Fruit fly (Drosophila melanogaster) whole organism, embryonic: ENCODE results near the gene CG17224.

Source experiments
- ATbp ChIP-seq: fragments of 200-800 bp; sonication (Bioruptor generic); optimal IDR thresholded peaks from 2 replicates; lab custom pipeline; 2017; ENCODE audit warnings: missing biosample characterization, mild to moderate bottlenecking, missing genetic modification characterization, missing genetic modification reagents
- CG11085 ChIP-seq: fragments of 200-800 bp; sonication (Bioruptor generic); IDR thresholded peaks from 2 replicates; pipeline ENCODE4 v1.3.6; 2022; ENCODE audit warnings: missing biosample characterization, missing genetic modification characterization
- CG11093 ChIP-seq: fragments of 200-800 bp; sonication (Bioruptor generic); IDR thresholded peaks from 3 replicates; pipeline ENCODE4 v1.3.6; 2022; ENCODE audit warnings: missing biosample characterization, missing genetic modification characterization
- CG11696 ChIP-seq: fragments of 200-800 bp; sonication (Bioruptor generic); IDR thresholded peaks from 2 replicates; pipeline ENCODE4 v1.3.6; 2022; ENCODE audit warnings: missing biosample characterization, missing genetic modification characterization
- CG12071 ChIP-seq: fragments of 200-800 bp; sonication (Bioruptor generic); optimal IDR thresholded peaks from 3 replicates; lab custom pipeline; 2018; ENCODE audit warnings: missing biosample characterization, mild to moderate bottlenecking, missing genetic modification characterization
- CG12219 ChIP-seq: fragments of 200-800 bp; sonication (Bioruptor generic); optimal IDR thresholded peaks from 3 replicates; lab custom pipeline; 2018; ENCODE audit warnings: missing biosample characterization, mild to moderate bottlenecking, missing genetic modification characterization
- CG13296 ChIP-seq: fragments of 200-800 bp; sonication (Bioruptor generic); optimal IDR thresholded peaks from 3 replicates; lab custom pipeline; 2018; ENCODE audit warnings: missing biosample characterization, mild to moderate bottlenecking, missing genetic modification characterization
- CG14860 ChIP-seq: fragments of 200-800 bp; sonication (Bioruptor generic); IDR thresholded peaks from 3 replicates; pipeline ENCODE4 v1.3.6; 2022; ENCODE audit warnings: missing biosample characterization, missing genetic modification characterization; ENCODE audit not compliant: partially characterized antibody
- CG16813 ChIP-seq: fragments of 200-800 bp; sonication (Bioruptor generic); IDR thresholded peaks from 3 replicates; pipeline ENCODE4 v1.3.6; 2022; ENCODE audit warnings: missing biosample characterization, missing genetic modification characterization; ENCODE audit not compliant: partially characterized antibody
- CG2120 ChIP-seq: fragments of 200-800 bp; sonication (Bioruptor generic); optimal IDR thresholded peaks from 3 replicates; lab custom pipeline; 2016; ENCODE audit warnings: missing biosample characterization, missing genetic modification characterization
- CG33213 ChIP-seq: fragments of 200-800 bp; sonication (Bioruptor generic); optimal IDR thresholded peaks from 3 replicates; lab custom pipeline; 2016; ENCODE audit warnings: missing biosample characterization, missing genetic modification characterization
- CG34376 ChIP-seq: fragments of 200-800 bp; sonication (Bioruptor generic); optimal IDR thresholded peaks from 2 replicates; lab custom pipeline; 2018; ENCODE audit warnings: missing biosample characterization, mild to moderate bottlenecking, missing genetic modification characterization
- CG4328 ChIP-seq: fragments of 200-800 bp; sonication (Bioruptor generic); optimal IDR thresholded peaks from 3 replicates; lab custom pipeline; 2017; ENCODE audit warnings: missing biosample characterization, missing genetic modification reagents, missing genetic modification characterization
- CG4360 ChIP-seq: fragments of 200-800 bp; sonication (Bioruptor generic); IDR thresholded peaks from 2 replicates; pipeline ENCODE4 v1.3.6; 2022; ENCODE audit warnings: missing biosample characterization, missing genetic modification characterization
- CG43689 ChIP-seq: fragments of 200-800 bp; sonication (Bioruptor generic); IDR thresholded peaks from 2 replicates; pipeline ENCODE4 v1.3.6; 2022; ENCODE audit warnings: missing biosample characterization, missing genetic modification characterization
- CG6175 ChIP-seq: fragments of 200-800 bp; sonication (Bioruptor generic); IDR thresholded peaks from 3 replicates; pipeline ENCODE4 v1.3.6; 2022; ENCODE audit warnings: missing biosample characterization, missing genetic modification characterization
- CG6689 ChIP-seq: fragments of 200-800 bp; sonication (Bioruptor generic); IDR thresholded peaks from 2 replicates; pipeline ENCODE4 v1.3.6; 2022; ENCODE audit warnings: missing biosample characterization, missing genetic modification characterization
- CG7357 ChIP-seq: fragments of 200-800 bp; sonication (Bioruptor generic); IDR thresholded peaks from 3 replicates; pipeline ENCODE4 v1.3.6; 2022; ENCODE audit warnings: missing biosample characterization, missing genetic modification characterization
- CG7963 ChIP-seq: fragments of 200-800 bp; sonication (Bioruptor generic); IDR thresholded peaks from 3 replicates; pipeline ENCODE4 v1.3.6; 2022; ENCODE audit warnings: missing biosample characterization, missing genetic modification characterization; ENCODE audit not compliant: partially characterized antibody
- CG9932 ChIP-seq: fragments of 200-800 bp; sonication (Bioruptor generic); IDR thresholded peaks from 2 replicates; pipeline ENCODE4 v1.3.6; 2022; ENCODE audit warnings: missing biosample characterization, missing genetic modification characterization
- Gsc ChIP-seq: fragments of 200-800 bp; sonication (Bioruptor generic); IDR thresholded peaks from 2 replicates; pipeline ENCODE4 v1.3.6; 2022; ENCODE audit warnings: missing biosample characterization, missing genetic modification characterization
- HLHmδ ChIP-seq: fragments of 200-800 bp; sonication (Bioruptor generic); optimal IDR thresholded peaks from 2 replicates; lab custom pipeline; 2018; ENCODE audit warnings: missing biosample characterization, mild to moderate bottlenecking, missing genetic modification characterization, moderate library complexity
- HmgZ ChIP-seq: fragments of 200-800 bp; sonication (Bioruptor generic); optimal IDR thresholded peaks from 2 replicates; lab custom pipeline; 2018; ENCODE audit warnings: missing biosample characterization, mild to moderate bottlenecking, missing genetic modification characterization
- Hr78 ChIP-seq, 2 experiments: fragments of 200-800 bp in 1 of 2; fragments of >200 bp in 1 of 2; sonication (Bioruptor generic) in 1 of 2; optimal IDR thresholded peaks; 2 replicates each; lab custom pipeline; 2017 to 2019; ENCODE audit warnings: missing biosample characterization in 2 of 2, missing genetic modification characterization in 2 of 2, mild to moderate bottlenecking in 1 of 2, moderate library complexity in 1 of 2
- MTF-1 ChIP-seq: fragments of 200-800 bp; sonication (Bioruptor generic); optimal IDR thresholded peaks from 2 replicates; lab custom pipeline; 2018; ENCODE audit warnings: missing biosample characterization, mild to moderate bottlenecking, missing genetic modification characterization, borderline replicate concordance
- Myb ChIP-seq: fragments of 200-800 bp; sonication (Bioruptor generic); optimal IDR thresholded peaks from 2 replicates; lab custom pipeline; 2016; ENCODE audit warnings: missing biosample characterization, missing genetic modification characterization
- Opbp ChIP-seq: fragments of 200-800 bp; sonication (Bioruptor generic); IDR thresholded peaks from 3 replicates; pipeline ENCODE4 v1.3.6; 2022; ENCODE audit warnings: missing biosample characterization, missing genetic modification characterization; ENCODE audit not compliant: partially characterized antibody
- Sry-δ ChIP-seq: fragments of 200-800 bp; sonication (Bioruptor generic); optimal IDR thresholded peaks from 2 replicates; lab custom pipeline; 2016; ENCODE audit warnings: missing biosample characterization, missing genetic modification characterization
- az2 ChIP-seq: fragments of 200-800 bp; sonication (Bioruptor generic); optimal IDR thresholded peaks from 3 replicates; lab custom pipeline; 2016; ENCODE audit warnings: missing biosample characterization, missing genetic modification characterization
- bsh ChIP-seq, 2 experiments: fragments of 200-800 bp; sonication (Bioruptor generic); optimal IDR thresholded peaks; 2 replicates each; lab custom pipeline; 2017 to 2018; ENCODE audit warnings: mild to moderate bottlenecking in 2 of 2, missing biosample characterization in 2 of 2, missing genetic modification characterization in 2 of 2, moderate library complexity in 1 of 2
- caup ChIP-seq: fragments of 200-800 bp; sonication (Bioruptor generic); optimal IDR thresholded peaks from 3 replicates; lab custom pipeline; 2017; ENCODE audit warnings: missing biosample characterization, mild to moderate bottlenecking, missing genetic modification characterization, moderate library complexity; ENCODE audit not compliant: severe bottlenecking
- chif ChIP-seq, 2 experiments: fragments of 200-800 bp; sonication (Bioruptor generic); optimal IDR thresholded peaks; 3 replicates each; lab custom pipeline; 2016; ENCODE audit warnings: missing biosample characterization in 2 of 2, missing genetic modification characterization in 2 of 2
- chinmo ChIP-seq: fragments of 200-800 bp; sonication (Bioruptor generic); IDR thresholded peaks from 4 replicates; pipeline ENCODE4 v1.3.6; 2022; ENCODE audit warnings: missing biosample characterization, missing genetic modification characterization; ENCODE audit not compliant: partially characterized antibody
- en ChIP-seq: fragments of 200-800 bp; sonication (Bioruptor generic); optimal IDR thresholded peaks from 2 replicates; lab custom pipeline; 2016; ENCODE audit warnings: missing biosample characterization, missing genetic modification characterization
- ewg ChIP-seq: fragments of 200-800 bp; sonication (Bioruptor generic); optimal IDR thresholded peaks from 3 replicates; lab custom pipeline; 2017; ENCODE audit warnings: mild to moderate bottlenecking, missing biosample characterization, missing genetic modification reagents, missing genetic modification characterization
- gro ChIP-seq: fragments of 200-800 bp; sonication (Bioruptor generic); optimal IDR thresholded peaks from 2 replicates; lab custom pipeline; 2016; ENCODE audit warnings: missing biosample characterization, missing genetic modification characterization
- kay ChIP-seq: fragments of 200-800 bp; sonication (Bioruptor generic); optimal IDR thresholded peaks from 2 replicates; lab custom pipeline; 2016; ENCODE audit warnings: missing biosample characterization, missing genetic modification characterization
- lilli ChIP-seq: fragments of 200-800 bp; sonication (Bioruptor generic); optimal IDR thresholded peaks from 3 replicates; lab custom pipeline; 2016; ENCODE audit warnings: missing biosample characterization, missing genetic modification characterization
- lov ChIP-seq, 2 experiments: fragments of 200-800 bp in 1 of 2; fragments of >200 bp in 1 of 2; sonication (Bioruptor generic) in 1 of 2; IDR thresholded peaks in 1 of 2; optimal IDR thresholded peaks in 1 of 2; 2 replicates in 1 of 2; 3 replicates in 1 of 2; pipeline versions ENCODE4 v1.3.6 to Lab custom; 2017 to 2022; ENCODE audit warnings: missing biosample characterization in 1 of 2, missing genetic modification characterization in 1 of 2
- ro ChIP-seq: fragments of 200-800 bp; sonication (Bioruptor generic); IDR thresholded peaks from 2 replicates; pipeline ENCODE4 v1.3.6; 2022; ENCODE audit warnings: missing biosample characterization, missing genetic modification characterization
- sim ChIP-seq: fragments of 200-800 bp; sonication (Bioruptor generic); IDR thresholded peaks from 2 replicates; pipeline ENCODE4 v1.3.6; 2022; ENCODE audit warnings: missing biosample characterization, missing genetic modification characterization
- slp2 ChIP-seq: fragments of 200-800 bp; sonication (Bioruptor generic); optimal IDR thresholded peaks from 2 replicates; lab custom pipeline; 2016; ENCODE audit warnings: missing biosample characterization, missing genetic modification characterization
- sr ChIP-seq: fragments of 200-800 bp; sonication (Bioruptor generic); IDR thresholded peaks from 3 replicates; pipeline ENCODE4 v1.3.6; 2022; ENCODE audit warnings: missing biosample characterization, missing genetic modification characterization
- stwl ChIP-seq: fragments of 200-800 bp; sonication (Bioruptor generic); optimal IDR thresholded peaks from 3 replicates; lab custom pipeline; 2018; ENCODE audit warnings: missing biosample characterization, mild to moderate bottlenecking, missing genetic modification characterization, moderate library complexity
- trh ChIP-seq: fragments of 200-800 bp; sonication (Bioruptor generic); optimal IDR thresholded peaks from 2 replicates; lab custom pipeline; 2016; ENCODE audit warnings: missing biosample characterization, missing genetic modification characterization
- unpg ChIP-seq: fragments of 200-800 bp; sonication (Bioruptor generic); optimal IDR thresholded peaks from 3 replicates; lab custom pipeline; 2018; ENCODE audit warnings: missing biosample characterization, mild to moderate bottlenecking, missing genetic modification characterization, moderate library complexity

Gene CG17224

dm6 chr2L:3058772-3059623, 40.9 kb upstream of the CG17224 start (continued):
- TF ChIP-seq Hr78 (GFP tag; optimal IDR thresholded peaks at IDR 0.05; lab: Kevin White, UChicago) (no peak), CG16813 (no peak), lilli (GFP tag; lab: Kevin White, UChicago) (peak; percentile 64), chif (GFP tag; optimal IDR thresholded peaks at IDR 0.05; lab: Kevin White, UChicago) (no peak), CG11696 (GFP tag; lab: Robert Waterston, UW) (0 out of 2 replicates have a peak, but pooled peaks have one; percentile 36), CG33213 (GFP tag; lab: Kevin White, UChicago) (no peak), gro (GFP tag; lab: Kevin White, UChicago) (peak; percentile 50), CG12071 (peak; percentile 25), kay (GFP tag; lab: Kevin White, UChicago) (no peak), chinmo (GFP tag; lab: Robert Waterston, UW) (peak; percentile 80; the same call in 2 of the 4 replicates), bsh (GFP tag; optimal IDR thresholded peaks at IDR 0.05; lab: Kevin White, UChicago) (peak in 1 of 2 experiments; percentile 13), CG14860 (GFP tag; lab: Robert Waterston, UW) (no peak), HLHmδ (GFP tag; lab: Kevin White, UChicago) (no peak), CG12219 (GFP tag; lab: Kevin White, UChicago) (no peak), CG11085 (GFP tag; lab: Robert Waterston, UW) (peak; percentile 44; the same call in 1 of the 2 replicates), ewg (GFP tag; lab: Kevin White, UChicago) (peak; percentile 86), CG13296 (no peak), CG11093 (GFP tag; lab: Robert Waterston, UW) (no peak), Myb (peak; percentile 61), MTF-1 (GFP tag; lab: Kevin White, UChicago) (no peak), CG6689 (GFP tag; lab: Robert Waterston, UW) (no peak; the same call in 1 of the 2 replicates), ATbp (no peak), CG4360 (GFP tag; lab: Robert Waterston, UW) (no peak), CG7357 (GFP tag; lab: Robert Waterston, UW) (no peak), caup (peak; percentile 6)
- TF ChIP-seq, all 482 proteins: peak for 118

- TF ChIP-seq Opbp (GFP tag; lab: Robert Waterston, UW) (no peak), CG4328 (GFP tag; lab: Kevin White, UChicago) (peak; percentile 41), sim (GFP tag; lab: Robert Waterston, UW) (no peak), Sry-δ (no peak), trh (GFP tag; lab: Kevin White, UChicago) (no peak), CG9932 (0 out of 2 replicates have a peak, but pooled peaks have one; percentile 22), CG34376 (GFP tag; lab: Kevin White, UChicago) (peak; percentile 94), stwl (tag; lab: Kevin White, UChicago) (no peak), Gsc (no peak), CG6175 (no peak), HmgZ (peak; percentile 40), CG43689 (GFP tag; lab: Robert Waterston, UW) (no peak), sr (GFP tag; lab: Robert Waterston, UW) (no peak), ro (GFP tag; lab: Robert Waterston, UW) (no peak), CG7963 (GFP tag; lab: Robert Waterston, UW) (no peak), slp2 (GFP tag; lab: Kevin White, UChicago) (no peak), az2 (GFP tag; lab: Kevin White, UChicago) (no peak), unpg (no peak), CG2120 (GFP tag; lab: Kevin White, UChicago) (no peak), lov (optimal IDR thresholded peaks at IDR 0.05; lab: Kevin White, UChicago) (no peak), lov (GFP tag; IDR thresholded peaks at IDR 0.05; lab: Robert Waterston, UW) (no peak), en (GFP tag; lab: Kevin White, UChicago) (peak; percentile 73)
These were observed 40.1 kb upstream of the CG17224 start for dm6 chr2L:3057951-3058771.
